Worm (Caenorhabditis elegans) whole organism, L3 larva: ENCODE measurements around the gene C54F6.20.

Experiments used
- hmg-11 ChIP-seq: sonication (generic microtip); optimal IDR thresholded peaks from 2 replicates; lab custom pipeline; 2016; ENCODE audit warnings: missing genetic modification characterization, missing compliant biosample characterization
- jun-1 ChIP-seq: fragments of 150-350 bp; optimal IDR thresholded peaks from 2 replicates; lab custom pipeline; 2014; ENCODE audit warnings: missing biosample characterization, missing genetic modification reagents, missing genetic modification characterization
- nhr-237 ChIP-seq: fragments of 150-350 bp; optimal IDR thresholded peaks from 2 replicates; lab custom pipeline; 2014; ENCODE audit warnings: missing biosample characterization, missing genetic modification characterization
- unc-62 ChIP-seq: fragments of 150-350 bp; sonication (generic microtip); optimal IDR thresholded peaks from 4 replicates; lab custom pipeline; 2014; ENCODE audit warnings: missing biosample characterization, missing genetic modification reagents, missing genetic modification characterization

DNA sequence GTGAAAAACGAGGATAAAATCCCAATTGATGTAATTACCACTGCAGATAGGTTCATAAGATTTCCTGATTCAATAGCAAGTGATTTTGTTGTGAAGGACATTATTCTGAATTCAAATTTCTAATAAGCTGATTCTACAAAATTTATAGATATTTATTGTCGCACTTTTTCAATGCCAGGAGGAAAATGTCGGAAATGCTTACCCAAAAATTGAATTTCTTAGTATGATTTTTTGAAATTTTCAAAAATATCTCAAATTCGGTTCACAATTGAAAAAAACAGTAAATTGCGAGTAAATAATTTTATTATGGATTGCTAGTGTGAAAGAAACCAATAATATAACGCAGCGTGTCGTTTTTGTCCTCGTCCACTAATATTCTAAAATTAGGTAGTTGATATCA, 31.6 kb upstream of the C54F6.20 start, which contains the start of gene srbc-10:
- TF ChIP-seq nhr-237 (tag; lab: Kevin White, UChicago) (no peak), hmg-11 (tag; lab: Kevin White, UChicago) (no peak), jun-1 (no peak), unc-62 (GFP tag; lab: Kevin White, UChicago) (no peak)
